Worm (Caenorhabditis elegans) whole organism, L4/young adult: ENCODE results near the gene asm-2.

Experiments
- W03F9.2 ChIP-seq: fragments of 150-350 bp; optimal IDR thresholded peaks from 2 replicates; lab custom pipeline; 2014; ENCODE audit warnings: missing biosample characterization, missing genetic modification characterization
- him-1 ChIP-seq: sonication (generic microtip); optimal IDR thresholded peaks from 2 replicates; lab custom pipeline; 2016; ENCODE audit warnings: missing genotype, missing genetic modification reagents, missing genetic modification characterization, missing compliant biosample characterization

DNA sequence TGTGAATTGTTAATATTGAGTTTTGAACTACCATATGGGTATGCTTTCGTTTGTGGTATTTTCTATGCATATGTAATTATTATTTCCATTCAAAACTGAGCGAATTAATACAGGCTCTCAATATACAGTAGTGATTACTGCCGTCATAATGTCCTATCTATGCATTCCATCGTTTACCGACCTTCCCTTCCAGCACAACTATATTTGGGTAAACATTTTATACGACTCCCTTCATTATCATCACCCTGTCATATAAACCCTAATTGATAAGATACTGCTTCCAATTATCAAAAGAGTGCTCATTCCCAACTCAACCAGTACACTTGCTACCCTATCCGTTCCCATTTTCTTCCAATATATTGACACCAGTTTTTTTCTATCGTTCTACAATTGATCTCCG, 34.1 kb downstream of the asm-2 start:
- TF ChIP-seq W03F9.2 (tag; lab: Kevin White, UChicago) (no peak), him-1 (tag; lab: Kevin White, UChicago) (no peak)
